Fruit fly (Drosophila melanogaster) whole organism, embryonic: ENCODE results near the gene Nep4.
A peak's percentile ranks its signal among the peaks of the same experiment; 100 is the strongest.

Source experiments
- Aef1 ChIP-seq: fragments of 200-800 bp; sonication (Bioruptor generic); IDR thresholded peaks from 3 replicates; pipeline ENCODE4 v1.3.6; 2022; ENCODE audit warnings: missing biosample characterization, missing genetic modification characterization
- CG10147 ChIP-seq: fragments of 200-800 bp; sonication (Bioruptor generic); optimal IDR thresholded peaks from 2 replicates; lab custom pipeline; 2019; ENCODE audit warnings: missing biosample characterization, mild to moderate bottlenecking, missing genetic modification characterization, moderate library complexity
- CG11456 ChIP-seq: fragments of 200-800 bp; sonication (Bioruptor generic); IDR thresholded peaks from 3 replicates; pipeline ENCODE4 v1.3.6; 2022; ENCODE audit warnings: missing biosample characterization, missing genetic modification characterization
- CG11723 ChIP-seq: fragments of 200-800 bp; sonication (Bioruptor generic); optimal IDR thresholded peaks from 2 replicates; lab custom pipeline; 2017; ENCODE audit warnings: missing biosample characterization, mild to moderate bottlenecking, missing genetic modification characterization
- CG15011 ChIP-seq: fragments of 200-800 bp; sonication (Bioruptor generic); optimal IDR thresholded peaks from 3 replicates; lab custom pipeline; 2018; ENCODE audit warnings: missing biosample characterization, mild to moderate bottlenecking, missing genetic modification characterization
- CG15601 ChIP-seq: fragments of 200-800 bp; sonication (Bioruptor generic); optimal IDR thresholded peaks from 3 replicates; lab custom pipeline; 2019; ENCODE audit warnings: missing biosample characterization, mild to moderate bottlenecking, missing genetic modification characterization, moderate library complexity
- CG1603 ChIP-seq: fragments of 200-800 bp; sonication (Bioruptor generic); optimal IDR thresholded peaks from 2 replicates; lab custom pipeline; 2019; ENCODE audit warnings: missing biosample characterization, mild to moderate bottlenecking, missing genetic modification characterization, moderate library complexity
- CG17328 ChIP-seq: fragments of 200-800 bp; sonication (Bioruptor generic); IDR thresholded peaks from 2 replicates; pipeline ENCODE4 v1.3.6; 2022; ENCODE audit warnings: missing biosample characterization, missing genetic modification characterization
- CG18599 ChIP-seq: fragments of 200-800 bp; sonication (Bioruptor generic); optimal IDR thresholded peaks from 3 replicates; lab custom pipeline; 2017; ENCODE audit warnings: missing biosample characterization, missing genetic modification characterization, mild to moderate bottlenecking, moderate library complexity, missing genetic modification reagents
- CG2202 ChIP-seq: fragments of 200-800 bp; sonication (Bioruptor generic); optimal IDR thresholded peaks from 2 replicates; lab custom pipeline; 2018; ENCODE audit warnings: missing biosample characterization, mild to moderate bottlenecking, missing genetic modification characterization
- CG30431 ChIP-seq: fragments of 200-800 bp; sonication (Bioruptor generic); optimal IDR thresholded peaks from 2 replicates; lab custom pipeline; 2017; ENCODE audit warnings: missing biosample characterization, missing genetic modification characterization
- CG3163 ChIP-seq: fragments of 200-800 bp; sonication (Bioruptor generic); optimal IDR thresholded peaks from 3 replicates; lab custom pipeline; 2016; ENCODE audit warnings: missing biosample characterization, missing genetic modification characterization
- CG34224 ChIP-seq: fragments of 200-800 bp; sonication (Bioruptor generic); IDR thresholded peaks from 3 replicates; pipeline ENCODE4 v1.3.6; 2022; ENCODE audit warnings: missing biosample characterization, missing genetic modification characterization; ENCODE audit not compliant: partially characterized antibody
- CG34422 ChIP-seq: fragments of 200-800 bp; sonication (Bioruptor generic); IDR thresholded peaks from 3 replicates; pipeline ENCODE4 v1.3.6; 2022; ENCODE audit warnings: missing biosample characterization, missing genetic modification characterization
- CG4617 ChIP-seq: fragments of 200-800 bp; sonication (Bioruptor generic); optimal IDR thresholded peaks from 3 replicates; lab custom pipeline; 2016; ENCODE audit warnings: missing biosample characterization, missing genetic modification characterization, borderline replicate concordance
- CG6654 ChIP-seq: fragments of 200-800 bp; sonication (Bioruptor generic); optimal IDR thresholded peaks from 2 replicates; lab custom pipeline; 2017; ENCODE audit warnings: missing biosample characterization, mild to moderate bottlenecking, missing genetic modification characterization
- CG7839 ChIP-seq: fragments of 200-800 bp; sonication (Bioruptor generic); optimal IDR thresholded peaks from 3 replicates; lab custom pipeline; 2018; ENCODE audit warnings: missing biosample characterization, mild to moderate bottlenecking, missing genetic modification characterization, moderate library complexity
- CG8765 ChIP-seq: fragments of 200-800 bp; sonication (Bioruptor generic); IDR thresholded peaks from 2 replicates; pipeline ENCODE4 v1.3.6; 2022; ENCODE audit warnings: missing biosample characterization, missing genetic modification characterization
- CG9876 ChIP-seq: fragments of 200-800 bp; sonication (Bioruptor generic); optimal IDR thresholded peaks from 2 replicates; lab custom pipeline; 2016; ENCODE audit warnings: missing biosample characterization, missing genetic modification characterization
- CTCF ChIP-seq: fragments of 200-800 bp; sonication (Bioruptor generic); optimal IDR thresholded peaks from 2 replicates; lab custom pipeline; 2017; ENCODE audit warnings: missing biosample characterization, mild to moderate bottlenecking, missing genetic modification characterization, moderate library complexity
- Doc2 ChIP-seq: fragments of 200-800 bp; sonication (Bioruptor generic); IDR thresholded peaks from 2 replicates; pipeline ENCODE4 v1.3.6; 2022; ENCODE audit warnings: missing biosample characterization, missing genetic modification characterization
- Drgx ChIP-seq: fragments of 200-800 bp; sonication (Bioruptor generic); IDR thresholded peaks from 2 replicates; pipeline ENCODE4 v1.3.6; 2022; ENCODE audit warnings: missing biosample characterization, missing genetic modification characterization
- Ets97D ChIP-seq: fragments of 200-800 bp; sonication (Bioruptor generic); optimal IDR thresholded peaks from 3 replicates; lab custom pipeline; 2016; ENCODE audit warnings: missing biosample characterization, missing genetic modification characterization
- HLH4C ChIP-seq: fragments of 200-800 bp; sonication (Bioruptor generic); IDR thresholded peaks from 3 replicates; pipeline ENCODE4 v1.3.6; 2022; ENCODE audit warnings: missing biosample characterization, missing genetic modification characterization; ENCODE audit not compliant: partially characterized antibody
- Hmx ChIP-seq: fragments of 200-800 bp; sonication (Bioruptor generic); optimal IDR thresholded peaks from 2 replicates; lab custom pipeline; 2016; ENCODE audit warnings: missing biosample characterization, missing genetic modification characterization
- Hr78 ChIP-seq, 2 experiments: fragments of 200-800 bp in 1 of 2; fragments of >200 bp in 1 of 2; sonication (Bioruptor generic) in 1 of 2; optimal IDR thresholded peaks; 2 replicates each; lab custom pipeline; 2017 to 2019; ENCODE audit warnings: missing biosample characterization in 2 of 2, missing genetic modification characterization in 2 of 2, mild to moderate bottlenecking in 1 of 2, moderate library complexity in 1 of 2
- MBD-R2 ChIP-seq: fragments of 200-800 bp; sonication (Bioruptor generic); IDR thresholded peaks from 2 replicates; pipeline ENCODE4 v1.3.6; 2022; ENCODE audit warnings: missing biosample characterization, missing genetic modification characterization
- Nf-YC ChIP-seq: fragments of 200-800 bp; optimal IDR thresholded peaks from 3 replicates; lab custom pipeline; 2019; ENCODE audit warnings: missing biosample characterization, mild to moderate bottlenecking, missing genetic modification characterization, moderate library complexity
- Poxn ChIP-seq: fragments of 200-800 bp; sonication (Bioruptor generic); IDR thresholded peaks from 2 replicates; pipeline ENCODE4 v1.3.6; 2022; ENCODE audit warnings: missing biosample characterization, missing genetic modification characterization
- Scr ChIP-seq: fragments of 200-800 bp; sonication (Bioruptor generic); IDR thresholded peaks from 2 replicates; pipeline ENCODE4 v1.3.6; 2022; ENCODE audit warnings: missing biosample characterization, missing genetic modification characterization; ENCODE audit not compliant: partially characterized antibody
- Sry-δ ChIP-seq: fragments of 200-800 bp; sonication (Bioruptor generic); optimal IDR thresholded peaks from 2 replicates; lab custom pipeline; 2016; ENCODE audit warnings: missing biosample characterization, missing genetic modification characterization
- Xbp1 ChIP-seq: fragments of 200-800 bp; sonication (Bioruptor generic); optimal IDR thresholded peaks from 3 replicates; lab custom pipeline; 2016; ENCODE audit warnings: missing biosample characterization, mild to moderate bottlenecking, missing genetic modification characterization
- YL-1 ChIP-seq: fragments of 200-800 bp; sonication (Bioruptor generic); optimal IDR thresholded peaks from 3 replicates; lab custom pipeline; 2017; ENCODE audit warnings: missing biosample characterization, mild to moderate bottlenecking, missing genetic modification characterization
- br ChIP-seq: fragments of >200 bp; optimal IDR thresholded peaks from 2 replicates; lab custom pipeline; 2017
- bsh ChIP-seq, 2 experiments: fragments of 200-800 bp; sonication (Bioruptor generic); optimal IDR thresholded peaks; 2 replicates each; lab custom pipeline; 2017 to 2018; ENCODE audit warnings: mild to moderate bottlenecking in 2 of 2, missing biosample characterization in 2 of 2, missing genetic modification characterization in 2 of 2, moderate library complexity in 1 of 2
- caup ChIP-seq: fragments of 200-800 bp; sonication (Bioruptor generic); optimal IDR thresholded peaks from 3 replicates; lab custom pipeline; 2017; ENCODE audit warnings: missing biosample characterization, mild to moderate bottlenecking, missing genetic modification characterization, moderate library complexity; ENCODE audit not compliant: severe bottlenecking
- chif ChIP-seq, 2 experiments: fragments of 200-800 bp; sonication (Bioruptor generic); optimal IDR thresholded peaks; 3 replicates each; lab custom pipeline; 2016; ENCODE audit warnings: missing biosample characterization in 2 of 2, missing genetic modification characterization in 2 of 2
- chinmo ChIP-seq: fragments of 200-800 bp; sonication (Bioruptor generic); IDR thresholded peaks from 4 replicates; pipeline ENCODE4 v1.3.6; 2022; ENCODE audit warnings: missing biosample characterization, missing genetic modification characterization; ENCODE audit not compliant: partially characterized antibody
- chm ChIP-seq: fragments of 200-800 bp; sonication (Bioruptor generic); IDR thresholded peaks from 2 replicates; pipeline ENCODE4 v1.3.6; 2022; ENCODE audit warnings: missing biosample characterization, missing genetic modification characterization
- en ChIP-seq: fragments of 200-800 bp; sonication (Bioruptor generic); optimal IDR thresholded peaks from 2 replicates; lab custom pipeline; 2016; ENCODE audit warnings: missing biosample characterization, missing genetic modification characterization
- exex ChIP-seq: fragments of 200-800 bp; sonication (Bioruptor generic); optimal IDR thresholded peaks from 4 replicates; lab custom pipeline; 2018; ENCODE audit warnings: missing biosample characterization, mild to moderate bottlenecking, missing genetic modification characterization, moderate library complexity
- ftz-f1 ChIP-seq: fragments of 200-800 bp; sonication (Bioruptor generic); optimal IDR thresholded peaks from 2 replicates; lab custom pipeline; 2016; ENCODE audit warnings: missing biosample characterization, missing genetic modification characterization
- gce ChIP-seq: fragments of 200-800 bp; sonication (Bioruptor generic); IDR thresholded peaks from 3 replicates; pipeline ENCODE4 v1.3.6; 2022; ENCODE audit warnings: missing biosample characterization, missing genetic modification characterization
- gcm ChIP-seq: fragments of 200-800 bp; sonication (Bioruptor generic); optimal IDR thresholded peaks from 2 replicates; lab custom pipeline; 2019; ENCODE audit warnings: missing biosample characterization, mild to moderate bottlenecking, missing genetic modification characterization, moderate library complexity
- grau ChIP-seq: fragments of 200-800 bp; optimal IDR thresholded peaks from 3 replicates; lab custom pipeline; 2019; ENCODE audit warnings: missing biosample characterization, mild to moderate bottlenecking, missing genetic modification characterization, moderate library complexity
- nmo ChIP-seq: fragments of 200-800 bp; sonication (Bioruptor generic); optimal IDR thresholded peaks from 2 replicates; lab custom pipeline; 2018; ENCODE audit warnings: missing biosample characterization, mild to moderate bottlenecking, missing genetic modification characterization, moderate library complexity
- pan ChIP-seq, 4 experiments: fragments of >200 bp in 3 of 4; fragments of 200-800 bp in 1 of 4; sonication (Bioruptor generic) in 1 of 4; optimal IDR thresholded peaks in 3 of 4; IDR thresholded peaks in 1 of 4; 2 replicates each; pipeline versions ENCODE4 v1.3.6 to Lab custom; 2017 to 2022; ENCODE audit warnings: missing biosample characterization in 2 of 4, missing genetic modification characterization in 2 of 4, mixed read lengths in 1 of 4
- run ChIP-seq: fragments of 200-800 bp; sonication (Bioruptor generic); optimal IDR thresholded peaks from 3 replicates; lab custom pipeline; 2018; ENCODE audit warnings: missing biosample characterization, mild to moderate bottlenecking, missing genetic modification characterization
- slp2 ChIP-seq: fragments of 200-800 bp; sonication (Bioruptor generic); optimal IDR thresholded peaks from 2 replicates; lab custom pipeline; 2016; ENCODE audit warnings: missing biosample characterization, missing genetic modification characterization
- trem ChIP-seq: fragments of 200-800 bp; optimal IDR thresholded peaks from 3 replicates; lab custom pipeline; 2019; ENCODE audit warnings: missing biosample characterization, mild to moderate bottlenecking, missing genetic modification characterization, moderate library complexity
- ttk ChIP-seq: fragments of 200-800 bp; sonication (Bioruptor generic); IDR thresholded peaks from 2 replicates; pipeline ENCODE4 v2.1.2; 2022; ENCODE audit warnings: missing biosample characterization, missing genetic modification characterization

The Nep4 gene

dm6 chr3R:20604078-20604477, 55.6 kb downstream of the Nep4 start (continued):
- TF ChIP-seq grau (tag; lab: Kevin White, UChicago): no peak
- no peak for TF ChIP-seq caup (GFP tag; lab: Kevin White, UChicago)
- TF ChIP-seq gcm: peak; percentile 79
- peak; percentile 26 for TF ChIP-seq ftz-f1
- no peak for TF ChIP-seq CG7839
- no peak for TF ChIP-seq Hmx (GFP tag; lab: Kevin White, UChicago)
- TF ChIP-seq CG11723 (GFP tag; lab: Kevin White, UChicago): no peak
- TF ChIP-seq Poxn: no peak
- no peak for TF ChIP-seq pan (optimal IDR thresholded peaks at IDR 0.05; lab: Kevin White, UChicago)
- no peak for TF ChIP-seq pan (GFP tag; optimal IDR thresholded peaks at IDR 0.05 in 1 of 2, IDR thresholded peaks at IDR 0.05 in 1 of 2)
- 0 out of 2 replicates have a peak, but pooled peaks have one; percentile 29 for TF ChIP-seq chm (GFP tag; lab: Robert Waterston, UW)
- no peak for TF ChIP-seq CG2202 (tag; lab: Kevin White, UChicago)
- no peak for TF ChIP-seq CG8765 (GFP tag; lab: Robert Waterston, UW)
- TF ChIP-seq run (tag; lab: Kevin White, UChicago): no peak
- TF ChIP-seq chif (GFP tag; optimal IDR thresholded peaks at IDR 0.05; lab: Kevin White, UChicago): no peak
- TF ChIP-seq Drgx (GFP tag; lab: Robert Waterston, UW): peak; percentile 36; the same call in 1 of the 2 replicates
- no peak for TF ChIP-seq CG9876
- TF ChIP-seq MBD-R2: no peak
- TF ChIP-seq CG15601 (tag; lab: Kevin White, UChicago): no peak
- no peak for TF ChIP-seq CG34224
- no peak for TF ChIP-seq YL-1 (GFP tag; lab: Kevin White, UChicago)
- no peak for TF ChIP-seq slp2 (GFP tag; lab: Kevin White, UChicago)
- no peak for TF ChIP-seq trem (tag; lab: Kevin White, UChicago)
- TF ChIP-seq Doc2: no peak
- TF ChIP-seq exex (tag; lab: Kevin White, UChicago): no peak
- no peak for TF ChIP-seq Sry-δ
- no peak for TF ChIP-seq HLH4C (GFP tag; lab: Robert Waterston, UW)
- no peak for TF ChIP-seq Ets97D (GFP tag; lab: Kevin White, UChicago)
- no peak for TF ChIP-seq CG6654 (GFP tag; lab: Kevin White, UChicago)
- TF ChIP-seq CG1603 (tag; lab: Kevin White, UChicago): no peak
- no peak for TF ChIP-seq CG10147 (GFP tag; lab: Kevin White, UChicago)
- no peak for TF ChIP-seq CTCF
- TF ChIP-seq CG15011 (GFP tag; lab: Kevin White, UChicago): no peak
- TF ChIP-seq CG18599 (GFP tag; lab: Kevin White, UChicago): no peak
- TF ChIP-seq nmo (GFP tag; lab: Kevin White, UChicago): no peak
- TF ChIP-seq CG17328 (GFP tag; lab: Robert Waterston, UW): no peak
- TF ChIP-seq CG4617 (GFP tag; lab: Kevin White, UChicago): no peak
- TF ChIP-seq CG34422 (GFP tag; lab: Robert Waterston, UW): no peak
- no peak for TF ChIP-seq Scr (GFP tag; lab: Robert Waterston, UW)
- TF ChIP-seq en (GFP tag; lab: Kevin White, UChicago): no peak
- no peak for TF ChIP-seq Hr78 (GFP tag; optimal IDR thresholded peaks at IDR 0.05; lab: Kevin White, UChicago)
- TF ChIP-seq Aef1 (GFP tag; lab: Robert Waterston, UW): no peak
- 0 out of 3 replicates have a peak, but pooled peaks have one; percentile 7 for TF ChIP-seq CG11456 (GFP tag; lab: Robert Waterston, UW)
- no peak for TF ChIP-seq gce (GFP tag; lab: Robert Waterston, UW)
- no peak for TF ChIP-seq bsh (GFP tag; optimal IDR thresholded peaks at IDR 0.05; lab: Kevin White, UChicago)
- no peak for TF ChIP-seq CG3163
- no peak for TF ChIP-seq Xbp1 (GFP tag; lab: Kevin White, UChicago)
- TF ChIP-seq chinmo (GFP tag; lab: Robert Waterston, UW): 0 out of 4 replicates have a peak, but pooled peaks have one; percentile 56
- TF ChIP-seq ttk (GFP tag; lab: Robert Waterston, UW): 0 out of 2 replicates have a peak, but pooled peaks have one; percentile 29
- no peak for TF ChIP-seq Nf-YC (tag; lab: Kevin White, UChicago)
- no peak for TF ChIP-seq CG30431 (GFP tag; lab: Kevin White, UChicago)
- no peak for TF ChIP-seq br (lab: Kevin White, UChicago)
